Worm (Caenorhabditis elegans): ENCODE measurements around the gene scl-5.

DNA sequence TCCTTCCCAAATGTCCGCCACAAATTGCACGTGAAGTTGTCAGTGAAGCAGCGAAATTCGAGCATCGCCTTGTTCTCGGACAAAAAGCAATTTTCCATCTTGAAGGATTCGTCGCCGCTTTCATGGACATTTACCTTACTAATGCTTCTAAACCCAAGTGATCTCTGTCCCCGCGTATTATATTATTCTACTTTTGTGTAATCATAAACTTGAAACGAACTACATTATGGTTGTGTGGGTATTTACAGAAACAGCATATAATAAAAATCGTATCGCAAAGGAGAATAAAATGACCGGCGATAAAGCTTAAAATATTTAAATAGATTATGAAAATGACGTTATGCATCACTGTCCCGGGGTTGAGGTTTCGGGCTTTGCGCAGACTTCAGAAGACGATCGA is 33.0 kb downstream of the scl-5 start:
- TF ChIP-seq med-1 (GFP tag; optimal IDR thresholded peaks at IDR 0.05; ENCODE audit: insufficient read depth) (no peak), ztf-23 (GFP tag; IDR thresholded peaks at IDR 0.05) (no peak), cog-1 (tag; optimal IDR thresholded peaks at IDR 0.05) (no peak), flt-1 (GFP tag; IDR thresholded peaks at IDR 0.05) (no peak), T22C8.4 (GFP tag; IDR thresholded peaks at IDR 0.05) (no peak), ref-1 (GFP tag; conservative IDR thresholded peaks at IDR 0.05) (no peak), tab-1 (GFP tag; IDR thresholded peaks at IDR 0.05) (no peak), ztf-29 (GFP tag; IDR thresholded peaks at IDR 0.05) (no peak)
